Fruit fly (Drosophila melanogaster): ENCODE results near the gene CG6290.

- TF ChIP-seq pad (GFP tag; optimal IDR thresholded peaks at IDR 0.05) (no peak), Clk (GFP tag; optimal IDR thresholded peaks at IDR 0.05) (no peak)
Observed at dm6 chrX:18452717-18453116, 15.4 kb downstream of the CG6290 start.
